Worm (Caenorhabditis elegans): ENCODE results near the gene F32E10.5.

DNA sequence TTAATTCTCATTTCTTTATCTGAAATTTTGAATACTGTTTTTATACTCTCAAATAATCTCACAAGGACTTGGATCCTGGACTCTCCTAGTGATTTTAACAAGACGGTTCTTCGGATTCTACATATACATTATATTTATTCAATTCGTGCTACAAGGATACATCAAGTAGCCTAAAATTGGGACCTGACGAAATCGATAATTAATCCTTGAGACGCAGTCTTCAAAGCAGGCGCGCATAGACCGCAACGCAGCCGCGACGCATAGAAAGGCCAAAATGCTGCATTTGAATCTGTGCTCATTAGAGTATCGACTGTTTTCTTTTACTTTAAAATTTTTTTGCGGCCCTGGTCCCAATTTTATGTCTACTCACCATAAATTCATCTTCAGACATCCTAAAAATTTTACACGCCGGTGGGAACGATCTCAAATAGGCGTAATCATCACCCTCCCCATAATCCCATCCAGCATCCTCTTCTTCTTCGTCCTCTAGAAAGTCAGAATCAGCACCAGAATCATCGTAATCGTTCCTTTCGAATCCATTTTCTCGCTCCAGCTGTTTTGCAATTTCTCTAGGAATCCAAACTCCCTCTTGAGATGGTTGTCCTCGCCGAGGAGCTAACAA lies 2.9 kb downstream of the F32E10.5 start, which contains the start of gene cec-4:
- TF ChIP-seq Y105C5A.15 (GFP tag; IDR thresholded peaks at IDR 0.05) (no peak), jun-1 (tag; optimal IDR thresholded peaks at IDR 0.05) (no peak), nhr-11 (tag; optimal IDR thresholded peaks at IDR 0.05) (no peak), saeg-2 (GFP tag; IDR thresholded peaks at IDR 0.05) (no peak), lin-15B (tag; optimal IDR thresholded peaks at IDR 0.05) (no peak), ceh-62 (tag; optimal IDR thresholded peaks at IDR 0.05) (no peak), pha-4 (GFP tag; IDR thresholded peaks at IDR 0.05) (no peak), pha-4 (tag; optimal IDR thresholded peaks at IDR 0.05) (no peak), T20F7.1 (GFP tag; optimal IDR thresholded peaks at IDR 0.05) (no peak), F44E2.7 (GFP tag; IDR thresholded peaks at IDR 0.05) (no peak)

Measured in whole organism, L4 larva.